Fruit fly (Drosophila melanogaster) whole organism, embryonic: Measurements from ENCODE around the gene al.
A peak's percentile ranks its signal among the peaks of the same experiment; 100 is the strongest.

Source experiments
- ATbp ChIP-seq: fragments of 200-800 bp; sonication (Bioruptor generic); optimal IDR thresholded peaks from 2 replicates; lab custom pipeline; 2017; ENCODE audit warnings: missing biosample characterization, mild to moderate bottlenecking, missing genetic modification characterization, missing genetic modification reagents
- Abd-B ChIP-seq: fragments of 200-800 bp; sonication (Bioruptor generic); optimal IDR thresholded peaks from 2 replicates; lab custom pipeline; 2018; ENCODE audit warnings: missing biosample characterization, mild to moderate bottlenecking, missing genetic modification characterization, moderate library complexity
- Ada2b ChIP-seq: fragments of 200-800 bp; sonication (Bioruptor generic); IDR thresholded peaks from 2 replicates; pipeline ENCODE4 v1.3.6; 2022; ENCODE audit warnings: missing biosample characterization, missing genetic modification characterization
- Bteb2 ChIP-seq: fragments of 200-800 bp; sonication (Bioruptor generic); optimal IDR thresholded peaks from 2 replicates; lab custom pipeline; 2016; ENCODE audit warnings: missing biosample characterization, missing genetic modification characterization
- CG10209 ChIP-seq: fragments of 200-800 bp; sonication (Bioruptor generic); optimal IDR thresholded peaks from 3 replicates; lab custom pipeline; 2017; ENCODE audit warnings: missing biosample characterization, mild to moderate bottlenecking, missing genetic modification characterization, missing genetic modification reagents
- CG12236 ChIP-seq: fragments of 200-800 bp; sonication (Bioruptor generic); optimal IDR thresholded peaks from 2 replicates; lab custom pipeline; 2016; ENCODE audit warnings: missing biosample characterization, missing genetic modification characterization
- CG14441 ChIP-seq: fragments of 200-800 bp; sonication (Bioruptor generic); IDR thresholded peaks from 2 replicates; pipeline ENCODE4 v1.3.6; 2022; ENCODE audit warnings: missing biosample characterization, missing genetic modification characterization
- CG17829 ChIP-seq: fragments of 200-800 bp; optimal IDR thresholded peaks from 2 replicates; lab custom pipeline; 2019; ENCODE audit warnings: missing biosample characterization, mild to moderate bottlenecking, missing genetic modification characterization, moderate library complexity
- CG18011 ChIP-seq: fragments of 200-800 bp; sonication (Bioruptor generic); optimal IDR thresholded peaks from 2 replicates; lab custom pipeline; 2017; ENCODE audit warnings: missing biosample characterization, missing genetic modification characterization, mild to moderate bottlenecking, moderate library complexity, missing genotype
- CG1832 ChIP-seq: fragments of 200-800 bp; sonication (Bioruptor generic); optimal IDR thresholded peaks from 2 replicates; lab custom pipeline; 2017; ENCODE audit warnings: missing biosample characterization, mild to moderate bottlenecking, missing genetic modification characterization, inconsistent platforms
- CG2712 ChIP-seq: fragments of 200-800 bp; optimal IDR thresholded peaks from 3 replicates; lab custom pipeline; 2019; ENCODE audit warnings: missing biosample characterization, mild to moderate bottlenecking, missing genetic modification characterization, moderate library complexity
- CG33213 ChIP-seq: fragments of 200-800 bp; sonication (Bioruptor generic); optimal IDR thresholded peaks from 3 replicates; lab custom pipeline; 2016; ENCODE audit warnings: missing biosample characterization, missing genetic modification characterization
- CG4282 ChIP-seq: fragments of 200-800 bp; sonication (Bioruptor generic); optimal IDR thresholded peaks from 2 replicates; lab custom pipeline; 2016; ENCODE audit warnings: missing biosample characterization, missing genetic modification characterization
- CG4617 ChIP-seq: fragments of 200-800 bp; sonication (Bioruptor generic); optimal IDR thresholded peaks from 3 replicates; lab custom pipeline; 2016; ENCODE audit warnings: missing biosample characterization, missing genetic modification characterization, borderline replicate concordance
- CG4854 ChIP-seq: fragments of 200-800 bp; sonication (Bioruptor generic); optimal IDR thresholded peaks from 2 replicates; lab custom pipeline; 2016; ENCODE audit warnings: missing biosample characterization, missing genetic modification characterization, inconsistent platforms
- CG6813 ChIP-seq: fragments of 200-800 bp; sonication (Bioruptor generic); optimal IDR thresholded peaks from 2 replicates; lab custom pipeline; 2017; ENCODE audit warnings: missing biosample characterization, missing genetic modification characterization, mild to moderate bottlenecking, moderate library complexity, missing genetic modification reagents
- CG7745 ChIP-seq: fragments of 200-800 bp; sonication (Bioruptor generic); optimal IDR thresholded peaks from 2 replicates; lab custom pipeline; 2018; ENCODE audit warnings: missing biosample characterization, mild to moderate bottlenecking, missing genetic modification characterization, moderate library complexity
- CG8089 ChIP-seq: fragments of 200-800 bp; sonication (Bioruptor generic); optimal IDR thresholded peaks from 3 replicates; lab custom pipeline; 2016; ENCODE audit warnings: missing biosample characterization, missing genetic modification characterization
- CG9876 ChIP-seq: fragments of 200-800 bp; sonication (Bioruptor generic); optimal IDR thresholded peaks from 2 replicates; lab custom pipeline; 2016; ENCODE audit warnings: missing biosample characterization, missing genetic modification characterization
- CoRest ChIP-seq: fragments of 200-800 bp; sonication (Bioruptor generic); optimal IDR thresholded peaks from 3 replicates; lab custom pipeline; 2018; ENCODE audit warnings: missing biosample characterization, mild to moderate bottlenecking, missing genetic modification characterization, moderate library complexity
- Doc3 ChIP-seq: fragments of 200-800 bp; sonication (Bioruptor generic); IDR thresholded peaks from 3 replicates; pipeline ENCODE4 v1.3.6; 2022; ENCODE audit warnings: missing biosample characterization, missing genetic modification characterization; ENCODE audit not compliant: partially characterized antibody
- Drgx ChIP-seq: fragments of 200-800 bp; sonication (Bioruptor generic); IDR thresholded peaks from 2 replicates; pipeline ENCODE4 v1.3.6; 2022; ENCODE audit warnings: missing biosample characterization, missing genetic modification characterization
- Hey ChIP-seq: fragments of 200-800 bp; sonication (Bioruptor generic); optimal IDR thresholded peaks from 3 replicates; lab custom pipeline; 2018; ENCODE audit warnings: missing biosample characterization, mild to moderate bottlenecking, missing genetic modification characterization
- HmgD ChIP-seq: fragments of 200-800 bp; sonication (Bioruptor generic); optimal IDR thresholded peaks from 3 replicates; lab custom pipeline; 2016; ENCODE audit warnings: missing biosample characterization, missing genetic modification characterization
- NC2α ChIP-seq: fragments of 200-800 bp; sonication (Bioruptor generic); optimal IDR thresholded peaks from 2 replicates; lab custom pipeline; 2016; ENCODE audit warnings: missing biosample characterization, missing genetic modification characterization
- Nf-YA ChIP-seq: fragments of 200-800 bp; sonication (Bioruptor generic); IDR thresholded peaks from 2 replicates; pipeline ENCODE4 v1.3.6; 2022; ENCODE audit warnings: missing biosample characterization, missing genetic modification characterization
- aop ChIP-seq: fragments of 200-800 bp; sonication (Bioruptor generic); IDR thresholded peaks from 2 replicates; pipeline ENCODE4 v1.3.6; 2022; ENCODE audit warnings: missing biosample characterization, missing genetic modification characterization
- az2 ChIP-seq: fragments of 200-800 bp; sonication (Bioruptor generic); optimal IDR thresholded peaks from 3 replicates; lab custom pipeline; 2016; ENCODE audit warnings: missing biosample characterization, missing genetic modification characterization
- bsh ChIP-seq, 2 experiments: fragments of 200-800 bp; sonication (Bioruptor generic); optimal IDR thresholded peaks; 2 replicates each; lab custom pipeline; 2017 to 2018; ENCODE audit warnings: mild to moderate bottlenecking in 2 of 2, missing biosample characterization in 2 of 2, missing genetic modification characterization in 2 of 2, moderate library complexity in 1 of 2
- corto ChIP-seq: fragments of 200-800 bp; sonication (Bioruptor generic); optimal IDR thresholded peaks from 2 replicates; lab custom pipeline; 2016; ENCODE audit warnings: missing biosample characterization, mild to moderate bottlenecking, missing genetic modification characterization, moderate library complexity
- crc ChIP-seq: fragments of 200-800 bp; sonication (Bioruptor generic); optimal IDR thresholded peaks from 2 replicates; lab custom pipeline; 2016; ENCODE audit warnings: missing biosample characterization, missing genetic modification characterization
- cwo ChIP-seq: fragments of 200-800 bp; sonication (Bioruptor generic); optimal IDR thresholded peaks from 3 replicates; lab custom pipeline; 2017; ENCODE audit warnings: missing biosample characterization, missing genetic modification characterization, mild to moderate bottlenecking, moderate library complexity, missing genetic modification reagents
- dpn ChIP-seq, 2 experiments: fragments of 200-800 bp; sonication (Bioruptor generic); optimal IDR thresholded peaks; 3 replicates each; lab custom pipeline; 2016; ENCODE audit warnings: missing biosample characterization in 2 of 2, missing genetic modification characterization in 2 of 2
- eyg ChIP-seq: fragments of 200-800 bp; sonication (Bioruptor generic); optimal IDR thresholded peaks from 3 replicates; lab custom pipeline; 2016; ENCODE audit warnings: missing biosample characterization, missing genetic modification characterization
- ftz-f1 ChIP-seq: fragments of 200-800 bp; sonication (Bioruptor generic); optimal IDR thresholded peaks from 2 replicates; lab custom pipeline; 2016; ENCODE audit warnings: missing biosample characterization, missing genetic modification characterization
- gfzf ChIP-seq: fragments of 200-800 bp; sonication (Bioruptor generic); optimal IDR thresholded peaks from 2 replicates; lab custom pipeline; 2016; ENCODE audit warnings: missing biosample characterization, mild to moderate bottlenecking, missing genetic modification characterization, moderate library complexity
- gro ChIP-seq: fragments of 200-800 bp; sonication (Bioruptor generic); optimal IDR thresholded peaks from 2 replicates; lab custom pipeline; 2016; ENCODE audit warnings: missing biosample characterization, missing genetic modification characterization
- jing ChIP-seq: fragments of 200-800 bp; sonication (Bioruptor generic); optimal IDR thresholded peaks from 2 replicates; lab custom pipeline; 2018; ENCODE audit warnings: missing biosample characterization, mild to moderate bottlenecking, missing genetic modification characterization
- kay ChIP-seq: fragments of 200-800 bp; sonication (Bioruptor generic); optimal IDR thresholded peaks from 2 replicates; lab custom pipeline; 2016; ENCODE audit warnings: missing biosample characterization, missing genetic modification characterization
- lab ChIP-seq: fragments of 200-800 bp; sonication (Bioruptor generic); optimal IDR thresholded peaks from 3 replicates; lab custom pipeline; 2017; ENCODE audit warnings: missing biosample characterization, missing genetic modification characterization, mild to moderate bottlenecking, moderate library complexity, missing genetic modification reagents
- nmo ChIP-seq: fragments of 200-800 bp; sonication (Bioruptor generic); optimal IDR thresholded peaks from 2 replicates; lab custom pipeline; 2018; ENCODE audit warnings: missing biosample characterization, mild to moderate bottlenecking, missing genetic modification characterization, moderate library complexity
- repo ChIP-seq: fragments of 200-800 bp; sonication (Bioruptor generic); optimal IDR thresholded peaks from 2 replicates; lab custom pipeline; 2016; ENCODE audit warnings: missing biosample characterization, missing genetic modification characterization
- salm ChIP-seq: fragments of 200-800 bp; sonication (Bioruptor generic); optimal IDR thresholded peaks from 2 replicates; lab custom pipeline; 2018; ENCODE audit warnings: missing biosample characterization, mild to moderate bottlenecking, missing genetic modification characterization
- sna ChIP-seq: fragments of 200-800 bp; sonication (Bioruptor generic); IDR thresholded peaks from 2 replicates; pipeline ENCODE4 v1.3.6; 2022; ENCODE audit warnings: missing biosample characterization, missing genetic modification characterization; ENCODE audit not compliant: partially characterized antibody
- tap ChIP-seq: fragments of 200-800 bp; optimal IDR thresholded peaks from 3 replicates; lab custom pipeline; 2019; ENCODE audit warnings: missing biosample characterization, mild to moderate bottlenecking, missing genetic modification characterization, moderate library complexity
- tin ChIP-seq: fragments of 200-800 bp; sonication (Bioruptor generic); optimal IDR thresholded peaks from 3 replicates; lab custom pipeline; 2016; ENCODE audit warnings: missing biosample characterization, missing genetic modification characterization
- trh ChIP-seq: fragments of 200-800 bp; sonication (Bioruptor generic); optimal IDR thresholded peaks from 2 replicates; lab custom pipeline; 2016; ENCODE audit warnings: missing biosample characterization, missing genetic modification characterization
- vvl ChIP-seq: fragments of 200-800 bp; sonication (Bioruptor generic); IDR thresholded peaks from 2 replicates; pipeline ENCODE4 v1.3.6; 2022; ENCODE audit warnings: missing biosample characterization, missing genetic modification characterization
- wor ChIP-seq: fragments of 200-800 bp; sonication (Bioruptor generic); IDR thresholded peaks from 2 replicates; pipeline ENCODE4 v1.3.6; 2022; ENCODE audit warnings: missing biosample characterization, missing genetic modification characterization
- yki ChIP-seq: fragments of >200 bp; optimal IDR thresholded peaks from 3 replicates; lab custom pipeline; 2018

Gene al

dm6 chr2L:419620-420184 lies 41.8 kb downstream of the al start, which contains the start of the genes CG13690 and RpLP1 (continued):
- TF ChIP-seq dpn (GFP tag; optimal IDR thresholded peaks at IDR 0.05; lab: Kevin White, UChicago) (peak; percentile 45 to 76), CG4854 (GFP tag; lab: Kevin White, UChicago) (peak; percentile 34), crc (GFP tag; lab: Kevin White, UChicago) (peak; percentile 52), CG4617 (GFP tag; lab: Kevin White, UChicago) (peak; percentile 15), gro (GFP tag; lab: Kevin White, UChicago) (peak; percentile 62), nmo (peak; percentile 84), Nf-YA (GFP tag; lab: Robert Waterston, UW) (no peak), vvl (GFP tag; lab: Robert Waterston, UW) (peak; percentile 94), salm (peak; percentile 80), CG14441 (GFP tag; lab: Robert Waterston, UW) (no peak), aop (no peak), sna (GFP tag; lab: Robert Waterston, UW) (0 out of 2 replicates have a peak, but pooled peaks have one; percentile 17), kay (peak; percentile 83), bsh (GFP tag; optimal IDR thresholded peaks at IDR 0.05; lab: Kevin White, UChicago) (peak; percentile 35 to 47), CG4282 (GFP tag; lab: Kevin White, UChicago) (no peak), cwo (peak; percentile 44), wor (GFP tag; lab: Robert Waterston, UW) (no peak), gfzf (GFP tag; lab: Kevin White, UChicago) (peak; percentile 97), CG2712 (peak; percentile 82), lab (GFP tag; lab: Kevin White, UChicago) (peak; percentile 92), CG33213 (GFP tag; lab: Kevin White, UChicago) (peak; percentile 87), CG17829 (peak; percentile 78), CG7745 (tag; lab: Kevin White, UChicago) (peak; percentile 2), CG6813 (GFP tag; lab: Kevin White, UChicago) (peak; percentile 87), ftz-f1 (GFP tag; lab: Kevin White, UChicago) (peak; percentile 23), CoRest (tag; lab: Kevin White, UChicago) (peak; percentile 73), Bteb2 (peak; percentile 70), tin (GFP tag; lab: Kevin White, UChicago) (peak; percentile 26), Ada2b (no peak), ATbp (GFP tag; lab: Kevin White, UChicago) (peak; percentile 78), trh (GFP tag; lab: Kevin White, UChicago) (peak; percentile 10), Hey (tag; lab: Kevin White, UChicago) (peak; percentile 70), CG9876 (GFP tag; lab: Kevin White, UChicago) (peak; percentile 40), CG8089 (GFP tag; lab: Kevin White, UChicago) (peak; percentile 72), tap (tag; lab: Kevin White, UChicago) (peak; percentile 73), CG12236 (GFP tag; lab: Kevin White, UChicago) (peak; percentile 61), CG10209 (GFP tag; lab: Kevin White, UChicago) (peak; percentile 82), NC2α (GFP tag; lab: Kevin White, UChicago) (no peak), Abd-B (GFP tag; lab: Kevin White, UChicago) (peak; percentile 43), Doc3 (no peak), CG1832 (GFP tag; lab: Kevin White, UChicago) (no peak), HmgD (peak; percentile 51), corto (GFP tag; lab: Kevin White, UChicago) (peak; percentile 8), eyg (GFP tag; lab: Kevin White, UChicago) (peak; percentile 72), CG18011 (GFP tag; lab: Kevin White, UChicago) (peak; percentile 58), yki (no peak), az2 (GFP tag; lab: Kevin White, UChicago) (peak; percentile 50), jing (GFP tag; lab: Kevin White, UChicago) (no peak), Drgx (no peak), repo (peak; percentile 40)
